Fruit fly (Drosophila melanogaster) whole organism, wandering third instar larva: ENCODE data around the gene CG32147.

ENCODE experiments used
- Abd-B ChIP-seq: fragments of >200 bp; optimal IDR thresholded peaks from 2 replicates; lab custom pipeline; 2017; ENCODE audit warnings: missing biosample characterization, missing genetic modification characterization
- CG9705 ChIP-seq: fragments of 200-800 bp; sonication (Bioruptor generic); optimal IDR thresholded peaks from 2 replicates; lab custom pipeline; 2018; ENCODE audit warnings: missing biosample characterization, mild to moderate bottlenecking, missing genetic modification characterization
- CrebA ChIP-seq: fragments of 200-800 bp; sonication (Bioruptor generic); optimal IDR thresholded peaks from 2 replicates; lab custom pipeline; 2016; ENCODE audit warnings: missing biosample characterization, mild to moderate bottlenecking, missing genetic modification characterization, borderline replicate concordance
- Dfd ChIP-seq: fragments of >200 bp; optimal IDR thresholded peaks from 2 replicates; lab custom pipeline; 2017; ENCODE audit warnings: missing biosample characterization, missing genetic modification characterization
- Dif ChIP-seq: fragments of 200-275, 200-300 bp; sonication (Bioruptor generic); optimal IDR thresholded peaks from 2 replicates; lab custom pipeline; 2018; ENCODE audit warnings: missing biosample characterization, missing genetic modification characterization; ENCODE audit not compliant: partially characterized antibody
- GATAd ChIP-seq: sonication (Bioruptor generic); optimal IDR thresholded peaks from 2 replicates; lab custom pipeline; 2016; ENCODE audit warnings: missing biosample characterization, missing genetic modification characterization
- HLH106 ChIP-seq: fragments of 200-800 bp; optimal IDR thresholded peaks from 3 replicates; lab custom pipeline; 2019; ENCODE audit warnings: missing biosample characterization, mild to moderate bottlenecking, missing genetic modification characterization, moderate library complexity
- Hnf4 ChIP-seq: fragments of 200-800 bp; sonication (Bioruptor generic); optimal IDR thresholded peaks from 2 replicates; lab custom pipeline; 2016; ENCODE audit warnings: missing biosample characterization, mild to moderate bottlenecking, missing genetic modification characterization
- Hr78 ChIP-seq: fragments of >200 bp; optimal IDR thresholded peaks from 2 replicates; lab custom pipeline; 2017; ENCODE audit warnings: missing biosample characterization, missing genetic modification characterization
- Hr83 ChIP-seq: fragments of 200-300 bp; sonication (Bioruptor generic); optimal IDR thresholded peaks from 2 replicates; lab custom pipeline; 2016; ENCODE audit warnings: missing biosample characterization, mild to moderate bottlenecking, missing genetic modification characterization, moderate library complexity; ENCODE audit not compliant: poor library complexity, severe bottlenecking
- Jra ChIP-seq: sonication (Bioruptor generic); optimal IDR thresholded peaks from 2 replicates; lab custom pipeline; 2016; ENCODE audit warnings: missing biosample characterization, missing genetic modification characterization
- Myc ChIP-seq: fragments of >200 bp; optimal IDR thresholded peaks from 2 replicates; lab custom pipeline; 2017
- N ChIP-seq: fragments of >200 bp; optimal IDR thresholded peaks from 2 replicates; lab custom pipeline; 2018; ENCODE audit warnings: missing biosample characterization, missing external identifiers, missing genetic modification characterization
- OdsH ChIP-seq: fragments of 200-800 bp; sonication (Bioruptor generic); optimal IDR thresholded peaks from 2 replicates; lab custom pipeline; 2016; ENCODE audit warnings: missing biosample characterization, mild to moderate bottlenecking, missing genetic modification characterization
- Rel ChIP-seq, 2 experiments: fragments of 200-800 bp; sonication (Bioruptor generic) in 1 of 2; optimal IDR thresholded peaks; 2 replicates in 1 of 2; 3 replicates in 1 of 2; lab custom pipeline; 2016 to 2019; ENCODE audit warnings: mild to moderate bottlenecking in 2 of 2, missing biosample characterization in 2 of 2, missing genetic modification characterization in 2 of 2, moderate library complexity in 1 of 2
- Sp1 ChIP-seq: fragments of 200-800 bp; sonication (Bioruptor generic); optimal IDR thresholded peaks from 3 replicates; lab custom pipeline; 2019; ENCODE audit warnings: missing biosample characterization, mild to moderate bottlenecking, missing genetic modification characterization, moderate library complexity
- Vsx2 ChIP-seq: fragments of 200-300, 225-300 bp; sonication (Bioruptor generic); optimal IDR thresholded peaks from 2 replicates; lab custom pipeline; 2018; ENCODE audit warnings: missing biosample characterization, missing genetic modification characterization; ENCODE audit not compliant: partially characterized antibody
- br ChIP-seq: fragments of 200-800 bp; sonication (Bioruptor generic); optimal IDR thresholded peaks from 2 replicates; lab custom pipeline; 2016; ENCODE audit warnings: missing biosample characterization, missing genetic modification characterization
- brk ChIP-seq: fragments of 200-800 bp; sonication (Bioruptor generic); optimal IDR thresholded peaks from 2 replicates; lab custom pipeline; 2016; ENCODE audit warnings: missing biosample characterization, mild to moderate bottlenecking, missing genetic modification characterization
- dmrt93B ChIP-seq: fragments of 200-800 bp; sonication (Bioruptor generic); optimal IDR thresholded peaks from 2 replicates; lab custom pipeline; 2018; ENCODE audit warnings: missing biosample characterization, mild to moderate bottlenecking, missing genetic modification characterization
- dsf ChIP-seq: sonication (Bioruptor generic); optimal IDR thresholded peaks from 2 replicates; lab custom pipeline; 2016; ENCODE audit warnings: missing biosample characterization, missing genetic modification characterization, borderline replicate concordance
- ey ChIP-seq: fragments of 200-800 bp; sonication (Bioruptor generic); optimal IDR thresholded peaks from 2 replicates; lab custom pipeline; 2016; ENCODE audit warnings: missing biosample characterization, missing genetic modification characterization
- foxo ChIP-seq, 2 experiments: fragments of 200-800 bp; sonication (Bioruptor generic); optimal IDR thresholded peaks; 2 replicates in 1 of 2; 3 replicates in 1 of 2; lab custom pipeline; 2016 to 2017; ENCODE audit warnings: missing biosample characterization in 2 of 2, missing genetic modification characterization in 2 of 2
- fru ChIP-seq: fragments of 200-800 bp; sonication (Bioruptor generic); optimal IDR thresholded peaks from 3 replicates; lab custom pipeline; 2016; ENCODE audit warnings: missing biosample characterization, mild to moderate bottlenecking, missing genetic modification characterization
- h ChIP-seq: fragments of 200-800 bp; sonication (Bioruptor generic); optimal IDR thresholded peaks from 3 replicates; lab custom pipeline; 2016; ENCODE audit warnings: missing biosample characterization, mild to moderate bottlenecking, missing genetic modification characterization
- lola ChIP-seq: fragments of >200 bp; optimal IDR thresholded peaks from 2 replicates; lab custom pipeline; 2017; ENCODE audit warnings: missing biosample characterization, missing genetic modification characterization
- pan ChIP-seq: fragments of >200 bp; optimal IDR thresholded peaks from 2 replicates; lab custom pipeline; 2017
- psq ChIP-seq: fragments of 200-800 bp; sonication (Bioruptor generic); optimal IDR thresholded peaks from 3 replicates; lab custom pipeline; 2017; ENCODE audit warnings: missing biosample characterization, mild to moderate bottlenecking, missing genetic modification characterization, moderate library complexity
- rgr ChIP-seq: fragments of 200-800 bp; sonication (Bioruptor generic); optimal IDR thresholded peaks from 3 replicates; lab custom pipeline; 2016; ENCODE audit warnings: missing biosample characterization, mild to moderate bottlenecking, missing genetic modification characterization
- sage ChIP-seq: fragments of 200-800 bp; sonication (Bioruptor generic); optimal IDR thresholded peaks from 2 replicates; lab custom pipeline; 2016; ENCODE audit warnings: missing biosample characterization, mild to moderate bottlenecking, missing genetic modification characterization
- sv ChIP-seq: fragments of 200-800 bp; sonication (Bioruptor generic); optimal IDR thresholded peaks from 3 replicates; lab custom pipeline; 2016; ENCODE audit warnings: missing biosample characterization, missing genetic modification characterization
- tai ChIP-seq: sonication (Bioruptor generic); optimal IDR thresholded peaks from 2 replicates; lab custom pipeline; 2016; ENCODE audit warnings: missing biosample characterization, missing genetic modification characterization
- woc ChIP-seq: sonication (Bioruptor generic); optimal IDR thresholded peaks from 2 replicates; lab custom pipeline; 2016; ENCODE audit warnings: missing biosample characterization, mild to moderate bottlenecking, missing genetic modification characterization

CG32147 gene

dm6 chr3L:15161549-15161948, 17.7 kb upstream of the CG32147 start, which contains the start of gene CG6878:
TSS of gene CG6878 (plus strand) at chr3L:15161817.
- TF ChIP-seq brk (GFP tag; lab: Kevin White, UChicago) (no peak), br (GFP tag; lab: Kevin White, UChicago) (no peak), Myc (lab: Kevin White, UChicago) (peak; percentile 47), h (GFP tag; lab: Kevin White, UChicago) (no peak), fru (no peak), Dif (GFP tag; lab: Kevin White, UChicago) (no peak), foxo (GFP tag; optimal IDR thresholded peaks at IDR 0.05; lab: Kevin White, UChicago) (no peak), Jra (GFP tag; lab: Kevin White, UChicago) (no peak), Vsx2 (GFP tag; lab: Kevin White, UChicago) (no peak), N (GFP tag; lab: Kevin White, UChicago) (peak; percentile 51), Sp1 (GFP tag; lab: Kevin White, UChicago) (no peak), Rel (GFP tag; optimal IDR thresholded peaks at IDR 0.05; lab: Kevin White, UChicago) (no peak), Rel (tag; optimal IDR thresholded peaks at IDR 0.05; lab: Kevin White, UChicago) (peak; percentile 9), Hr83 (peak; percentile 34), CG9705 (peak; percentile 10)

- TF ChIP-seq CG9705 (peak; percentile 60), sv (GFP tag; lab: Kevin White, UChicago) (peak; percentile 35), Hnf4 (no peak), psq (GFP tag; lab: Kevin White, UChicago) (peak; percentile 40), ey (GFP tag; lab: Kevin White, UChicago) (peak; percentile 46), HLH106 (tag; lab: Kevin White, UChicago) (peak; percentile 63), lola (GFP tag; lab: Kevin White, UChicago) (no peak), Sp1 (GFP tag; lab: Kevin White, UChicago) (peak; percentile 61)
These were observed 14.7 kb upstream of the CG32147 start, which contains the start of the genes Msh6 and Prp31 for dm6 chr3L:15158330-15159114. TSS of gene Msh6 (minus strand) at chr3L:15158562. TSS of gene Prp31 (plus strand) at chr3L:15159100.

dm6 chr3L:15150028-15150427, 6.2 kb upstream of the CG32147 start:
- TF ChIP-seq sage (GFP tag; lab: Kevin White, UChicago) (no peak), dmrt93B (GFP tag; lab: Kevin White, UChicago) (no peak), lola (GFP tag; lab: Kevin White, UChicago) (no peak), Dfd (GFP tag; lab: Kevin White, UChicago) (no peak), psq (GFP tag; lab: Kevin White, UChicago) (peak; percentile 18), brk (GFP tag; lab: Kevin White, UChicago) (no peak), foxo (GFP tag; optimal IDR thresholded peaks at IDR 0.05; lab: Kevin White, UChicago) (peak in 1 of 2 experiments; percentile 55), h (GFP tag; lab: Kevin White, UChicago) (peak; percentile 76), OdsH (peak; percentile 66), GATAd (GFP tag; lab: Kevin White, UChicago) (no peak), CG9705 (peak; percentile 0), dsf (GFP tag; lab: Kevin White, UChicago) (no peak), Myc (lab: Kevin White, UChicago) (no peak), Hr78 (no peak), Hr83 (peak; percentile 97), rgr (peak; percentile 78), Abd-B (GFP tag; lab: Kevin White, UChicago) (no peak), br (GFP tag; lab: Kevin White, UChicago) (peak; percentile 36), sv (GFP tag; lab: Kevin White, UChicago) (no peak)

DNA sequence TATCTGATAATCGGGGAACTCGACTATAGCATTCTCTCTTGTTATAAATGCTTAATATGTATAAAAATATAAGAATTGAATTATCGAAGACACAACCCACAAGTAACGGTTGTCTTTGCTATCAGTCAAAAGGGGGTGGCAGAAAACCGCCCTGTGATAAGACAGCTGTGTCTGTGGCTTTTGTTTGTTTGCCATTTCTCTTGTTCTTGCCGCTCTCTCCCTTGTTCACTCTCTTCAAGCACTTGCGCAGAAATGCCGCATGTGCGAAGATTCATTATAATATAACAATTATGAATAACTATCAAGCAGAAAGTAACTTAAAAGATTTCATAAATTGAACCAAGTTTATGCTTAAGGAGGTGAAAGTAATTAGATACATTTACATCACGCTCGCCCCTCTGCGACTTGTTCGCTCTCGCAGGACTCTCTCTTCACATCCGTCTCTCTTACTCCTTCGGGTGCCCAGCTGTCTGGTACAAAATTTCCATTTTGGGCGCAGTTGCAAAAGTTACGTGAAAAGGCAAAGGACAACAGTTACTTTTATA, 2.9 kb upstream of the CG32147 start, which contains the start of gene FucTA:
TSS of gene FucTA (plus strand) at position 495 of the 545 bp plus-strand sequence.
- TF ChIP-seq Jra (GFP tag; lab: Kevin White, UChicago) (no peak), lola (GFP tag; lab: Kevin White, UChicago) (no peak), sv (GFP tag; lab: Kevin White, UChicago) (no peak), CG9705 (no peak), Myc (lab: Kevin White, UChicago) (no peak), Abd-B (GFP tag; lab: Kevin White, UChicago) (no peak), woc (GFP tag; lab: Kevin White, UChicago) (no peak), Sp1 (GFP tag; lab: Kevin White, UChicago) (no peak), pan (lab: Kevin White, UChicago) (no peak), CrebA (GFP tag; lab: Kevin White, UChicago) (no peak), tai (GFP tag; lab: Kevin White, UChicago) (no peak), foxo (GFP tag; optimal IDR thresholded peaks at IDR 0.05; lab: Kevin White, UChicago) (no peak), Hnf4 (no peak)
